Fruit fly (Drosophila melanogaster) whole organism, embryonic: ENCODE measurements around the gene CG2961.
A peak's percentile ranks its signal among the peaks of the same experiment; 100 is the strongest.

ENCODE experiments used
- Blimp-1 ChIP-seq: fragments of 200-800 bp; sonication (Bioruptor generic); optimal IDR thresholded peaks from 3 replicates; lab custom pipeline; 2018; ENCODE audit warnings: missing biosample characterization, missing genetic modification characterization, mild to moderate bottlenecking, moderate library complexity, missing genetic modification reagents
- CG1024 ChIP-seq: fragments of 200-800 bp; sonication (Bioruptor generic); IDR thresholded peaks from 2 replicates; pipeline ENCODE4 v1.3.6; 2022; ENCODE audit warnings: missing biosample characterization, missing genetic modification characterization
- CG10321 ChIP-seq: fragments of 200-800 bp; sonication (Bioruptor generic); IDR thresholded peaks from 2 replicates; pipeline ENCODE4 v1.3.6; 2022; ENCODE audit warnings: missing biosample characterization, missing genetic modification characterization
- CG10979 ChIP-seq: fragments of 200-800 bp; sonication (Bioruptor generic); optimal IDR thresholded peaks from 2 replicates; lab custom pipeline; 2018; ENCODE audit warnings: missing biosample characterization, mild to moderate bottlenecking, missing genetic modification characterization, moderate library complexity
- CG11085 ChIP-seq: fragments of 200-800 bp; sonication (Bioruptor generic); IDR thresholded peaks from 2 replicates; pipeline ENCODE4 v1.3.6; 2022; ENCODE audit warnings: missing biosample characterization, missing genetic modification characterization
- CG12659 ChIP-seq: fragments of 200-800 bp; sonication (Bioruptor generic); optimal IDR thresholded peaks from 3 replicates; lab custom pipeline; 2017; ENCODE audit warnings: mild to moderate bottlenecking, missing biosample characterization, missing genetic modification reagents, missing genetic modification characterization
- CG12942 ChIP-seq: fragments of 200-800 bp; sonication (Bioruptor generic); optimal IDR thresholded peaks from 3 replicates; lab custom pipeline; 2016; ENCODE audit warnings: missing biosample characterization, missing genetic modification characterization
- CG1529 ChIP-seq: fragments of 200-800 bp; sonication (Bioruptor generic); optimal IDR thresholded peaks from 3 replicates; lab custom pipeline; 2018; ENCODE audit warnings: missing biosample characterization, missing genetic modification characterization
- CG1602 ChIP-seq: fragments of 200-800 bp; sonication (Bioruptor generic); optimal IDR thresholded peaks from 3 replicates; lab custom pipeline; 2016; ENCODE audit warnings: missing biosample characterization, missing genetic modification characterization
- CG1603 ChIP-seq: fragments of 200-800 bp; sonication (Bioruptor generic); optimal IDR thresholded peaks from 2 replicates; lab custom pipeline; 2019; ENCODE audit warnings: missing biosample characterization, mild to moderate bottlenecking, missing genetic modification characterization, moderate library complexity
- CG17186 ChIP-seq: fragments of 200-800 bp; sonication (Bioruptor generic); optimal IDR thresholded peaks from 3 replicates; lab custom pipeline; 2017; ENCODE audit warnings: missing biosample characterization, missing genetic modification reagents, missing genetic modification characterization
- CG17328 ChIP-seq: fragments of 200-800 bp; sonication (Bioruptor generic); IDR thresholded peaks from 2 replicates; pipeline ENCODE4 v1.3.6; 2022; ENCODE audit warnings: missing biosample characterization, missing genetic modification characterization
- CG32772 ChIP-seq: fragments of 200-800 bp; sonication (Bioruptor generic); IDR thresholded peaks from 2 replicates; pipeline ENCODE4 v1.3.6; 2022; ENCODE audit warnings: missing biosample characterization, missing genetic modification characterization
- CG33213 ChIP-seq: fragments of 200-800 bp; sonication (Bioruptor generic); optimal IDR thresholded peaks from 3 replicates; lab custom pipeline; 2016; ENCODE audit warnings: missing biosample characterization, missing genetic modification characterization
- CG4707 ChIP-seq: fragments of 200-800 bp; sonication (Bioruptor generic); optimal IDR thresholded peaks from 2 replicates; lab custom pipeline; 2018; ENCODE audit warnings: missing biosample characterization, mild to moderate bottlenecking, missing genetic modification characterization, moderate library complexity
- CG8089 ChIP-seq: fragments of 200-800 bp; sonication (Bioruptor generic); optimal IDR thresholded peaks from 3 replicates; lab custom pipeline; 2016; ENCODE audit warnings: missing biosample characterization, missing genetic modification characterization
- Chrac-16 ChIP-seq: fragments of 200-800 bp; sonication (Bioruptor generic); optimal IDR thresholded peaks from 3 replicates; lab custom pipeline; 2016; ENCODE audit warnings: missing biosample characterization, missing genetic modification characterization
- Dad ChIP-seq: fragments of 200-800 bp; sonication (Bioruptor generic); optimal IDR thresholded peaks from 3 replicates; lab custom pipeline; 2016; ENCODE audit warnings: missing biosample characterization, missing genetic modification characterization
- Deaf1 ChIP-seq: fragments of 200-800 bp; optimal IDR thresholded peaks from 3 replicates; lab custom pipeline; 2019; ENCODE audit warnings: missing biosample characterization, mild to moderate bottlenecking, missing genetic modification characterization, moderate library complexity
- Dref ChIP-seq: fragments of 200-800 bp; sonication (Bioruptor generic); IDR thresholded peaks from 2 replicates; pipeline ENCODE4 v1.3.6; 2022; ENCODE audit warnings: missing biosample characterization, missing genetic modification characterization
- E2f2 ChIP-seq: fragments of 200-800 bp; sonication (Bioruptor generic); IDR thresholded peaks from 2 replicates; pipeline ENCODE4 v1.3.6; 2022; ENCODE audit warnings: missing biosample characterization, missing genetic modification characterization
- Elba2 ChIP-seq: fragments of 200-800 bp; sonication (Bioruptor generic); optimal IDR thresholded peaks from 3 replicates; lab custom pipeline; 2016; ENCODE audit warnings: missing biosample characterization, missing genetic modification characterization
- Fer2 ChIP-seq: fragments of 200-800 bp; sonication (Bioruptor generic); optimal IDR thresholded peaks from 2 replicates; lab custom pipeline; 2018; ENCODE audit warnings: missing biosample characterization, mild to moderate bottlenecking, missing genetic modification characterization, moderate library complexity
- Fer3 ChIP-seq: fragments of 200-800 bp; sonication (Bioruptor generic); optimal IDR thresholded peaks from 2 replicates; lab custom pipeline; 2018; ENCODE audit warnings: missing biosample characterization, mild to moderate bottlenecking, missing genetic modification characterization, moderate library complexity
- Gug ChIP-seq: fragments of 200-800 bp; sonication (Bioruptor generic); IDR thresholded peaks from 4 replicates; pipeline ENCODE4 v1.3.6; 2022; ENCODE audit warnings: missing biosample characterization, missing genetic modification characterization
- Kr ChIP-seq: fragments of 200-800 bp; sonication (Bioruptor generic); optimal IDR thresholded peaks from 2 replicates; lab custom pipeline; 2017; ENCODE audit warnings: missing biosample characterization, mild to moderate bottlenecking, missing genetic modification characterization
- Mrtf ChIP-seq: fragments of 200-800 bp; sonication (Bioruptor generic); IDR thresholded peaks from 3 replicates; pipeline ENCODE4 v1.3.6; 2022; ENCODE audit warnings: missing biosample characterization, missing genetic modification characterization
- Neu2 ChIP-seq: fragments of 200-800 bp; sonication (Bioruptor generic); optimal IDR thresholded peaks from 3 replicates; lab custom pipeline; 2016; ENCODE audit warnings: missing biosample characterization, missing genetic modification characterization, borderline replicate concordance
- Sox102F ChIP-seq: fragments of 200-800 bp; sonication (Bioruptor generic); optimal IDR thresholded peaks from 2 replicates; lab custom pipeline; 2018; ENCODE audit warnings: missing biosample characterization, mild to moderate bottlenecking, missing genetic modification characterization, moderate library complexity
- Tbp ChIP-seq: fragments of >200 bp; optimal IDR thresholded peaks from 2 replicates; lab custom pipeline; 2018; ENCODE audit warnings: missing biosample characterization, missing genetic modification characterization
- ac ChIP-seq: fragments of 200-800 bp; sonication (Bioruptor generic); optimal IDR thresholded peaks from 3 replicates; lab custom pipeline; 2017; ENCODE audit warnings: missing biosample characterization, mild to moderate bottlenecking, missing genetic modification characterization
- aop ChIP-seq: fragments of 200-800 bp; sonication (Bioruptor generic); IDR thresholded peaks from 2 replicates; pipeline ENCODE4 v1.3.6; 2022; ENCODE audit warnings: missing biosample characterization, missing genetic modification characterization
- ap ChIP-seq: fragments of 200-800 bp; sonication (Bioruptor generic); IDR thresholded peaks from 2 replicates; pipeline ENCODE4 v1.3.6; 2022; ENCODE audit warnings: missing biosample characterization, missing genetic modification characterization
- bigmax ChIP-seq: fragments of 200-800 bp; sonication (Bioruptor generic); optimal IDR thresholded peaks from 2 replicates; lab custom pipeline; 2018; ENCODE audit warnings: missing biosample characterization, mild to moderate bottlenecking, missing genetic modification characterization
- cas ChIP-seq: fragments of 200-800 bp; sonication (Bioruptor generic); IDR thresholded peaks from 2 replicates; pipeline ENCODE4 v1.3.6; 2022; ENCODE audit warnings: missing biosample characterization, missing genetic modification characterization
- gcm ChIP-seq: fragments of 200-800 bp; sonication (Bioruptor generic); optimal IDR thresholded peaks from 2 replicates; lab custom pipeline; 2019; ENCODE audit warnings: missing biosample characterization, mild to moderate bottlenecking, missing genetic modification characterization, moderate library complexity
- gsb-n ChIP-seq: fragments of 200-800 bp; sonication (Bioruptor generic); optimal IDR thresholded peaks from 3 replicates; lab custom pipeline; 2018; ENCODE audit warnings: missing biosample characterization, mild to moderate bottlenecking, missing genetic modification characterization
- ham ChIP-seq: fragments of 200-800 bp; sonication (Bioruptor generic); IDR thresholded peaks from 2 replicates; pipeline ENCODE4 v1.3.6; 2022; ENCODE audit warnings: missing biosample characterization, missing genetic modification characterization
- kay ChIP-seq: fragments of 200-800 bp; sonication (Bioruptor generic); optimal IDR thresholded peaks from 2 replicates; lab custom pipeline; 2016; ENCODE audit warnings: missing biosample characterization, missing genetic modification characterization
- knrl ChIP-seq: fragments of 200-800 bp; sonication (Bioruptor generic); IDR thresholded peaks from 3 replicates; pipeline ENCODE4 v1.3.6; 2022; ENCODE audit warnings: missing biosample characterization, missing genetic modification characterization; ENCODE audit not compliant: partially characterized antibody
- lab ChIP-seq: fragments of 200-800 bp; sonication (Bioruptor generic); optimal IDR thresholded peaks from 3 replicates; lab custom pipeline; 2017; ENCODE audit warnings: missing biosample characterization, missing genetic modification characterization, mild to moderate bottlenecking, moderate library complexity, missing genetic modification reagents
- maf-S ChIP-seq: fragments of 200-800 bp; sonication (Bioruptor generic); optimal IDR thresholded peaks from 2 replicates; lab custom pipeline; 2016; ENCODE audit warnings: missing biosample characterization, missing genetic modification characterization
- pita ChIP-seq: fragments of 200-800 bp; sonication (Bioruptor generic); optimal IDR thresholded peaks from 2 replicates; lab custom pipeline; 2017; ENCODE audit warnings: missing biosample characterization, mild to moderate bottlenecking, missing genetic modification characterization
- schlank ChIP-seq: fragments of 200-800 bp; sonication (Bioruptor generic); optimal IDR thresholded peaks from 2 replicates; lab custom pipeline; 2018; ENCODE audit warnings: missing biosample characterization, mild to moderate bottlenecking, missing genetic modification characterization
- tap ChIP-seq: fragments of 200-800 bp; optimal IDR thresholded peaks from 3 replicates; lab custom pipeline; 2019; ENCODE audit warnings: missing biosample characterization, mild to moderate bottlenecking, missing genetic modification characterization, moderate library complexity
- tio ChIP-seq: fragments of 200-800 bp; sonication (Bioruptor generic); optimal IDR thresholded peaks from 2 replicates; lab custom pipeline; 2017; ENCODE audit warnings: missing biosample characterization, missing genetic modification characterization, inconsistent platforms
- trh ChIP-seq: fragments of 200-800 bp; sonication (Bioruptor generic); optimal IDR thresholded peaks from 2 replicates; lab custom pipeline; 2016; ENCODE audit warnings: missing biosample characterization, missing genetic modification characterization
- tx ChIP-seq: fragments of 200-800 bp; sonication (Bioruptor generic); optimal IDR thresholded peaks from 2 replicates; lab custom pipeline; 2016; ENCODE audit warnings: missing biosample characterization, missing genetic modification characterization
- vfl ChIP-seq: fragments of 200-800 bp; sonication (Bioruptor generic); optimal IDR thresholded peaks from 2 replicates; lab custom pipeline; 2016; ENCODE audit warnings: missing biosample characterization, missing genetic modification characterization

CG2961 gene

DNA sequence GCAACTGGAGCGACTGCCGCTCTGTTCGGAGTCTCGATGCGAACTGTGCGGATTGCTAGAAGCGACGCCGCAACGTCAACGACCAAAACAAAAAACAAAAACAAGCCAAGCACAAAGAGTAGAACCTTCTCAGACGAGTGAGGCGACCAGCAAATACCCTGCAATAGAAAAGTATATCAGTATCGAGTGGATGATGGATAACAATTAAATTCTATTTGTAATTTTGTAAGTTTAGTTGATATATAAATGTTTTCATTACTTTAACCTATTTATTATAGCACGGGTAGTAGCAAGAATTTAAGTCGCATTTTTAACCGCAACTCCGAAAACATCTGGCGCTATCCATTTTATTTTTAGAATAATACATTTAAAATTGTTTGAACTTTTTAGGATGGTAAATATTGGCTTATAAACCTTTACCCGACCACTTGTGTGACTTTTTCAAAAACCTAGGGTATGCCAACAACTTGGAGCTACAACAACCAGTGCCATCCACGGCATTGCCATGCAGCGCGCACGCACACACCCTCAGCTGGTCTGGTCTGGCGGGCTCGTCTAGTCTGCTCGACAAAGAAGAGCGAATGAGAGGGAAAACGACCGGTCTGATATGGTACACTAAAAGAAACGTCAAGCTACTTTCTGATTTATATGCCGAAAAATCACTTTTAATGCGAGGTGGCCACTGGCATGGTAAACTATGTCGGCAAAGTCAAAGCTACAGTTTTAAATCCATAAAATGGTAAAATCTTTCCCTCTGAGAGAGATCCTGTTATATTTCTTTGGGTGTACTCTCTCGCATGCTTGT lies 32.5 kb upstream of the CG2961 start, which contains the start of gene CG12643 (continued):
- TF ChIP-seq Fer3 (tag; lab: Kevin White, UChicago) (peak; percentile 78), knrl (GFP tag; lab: Robert Waterston, UW) (no peak), Mrtf (GFP tag; lab: Robert Waterston, UW) (peak; percentile 89), CG12942 (GFP tag; lab: Kevin White, UChicago) (peak; percentile 89), vfl (GFP tag; lab: Kevin White, UChicago) (peak; percentile 75), CG33213 (peak; percentile 90), CG8089 (GFP tag; lab: Kevin White, UChicago) (peak; percentile 92), maf-S (GFP tag; lab: Kevin White, UChicago) (peak; percentile 89), Deaf1 (tag; lab: Kevin White, UChicago) (peak; percentile 63), Gug (GFP tag; lab: Robert Waterston, UW) (peak; percentile 90), Sox102F (GFP tag; lab: Kevin White, UChicago) (peak; percentile 95), Neu2 (GFP tag; lab: Kevin White, UChicago) (peak; percentile 78), CG17328 (GFP tag; lab: Robert Waterston, UW) (peak; percentile 96), tx (GFP tag; lab: Kevin White, UChicago) (peak; percentile 93), gcm (GFP tag; lab: Kevin White, UChicago) (peak; percentile 73), aop (GFP tag; lab: Robert Waterston, UW) (peak; percentile 68; the same call in 1 of the 2 replicates), ac (GFP tag; lab: Kevin White, UChicago) (no peak), trh (GFP tag; lab: Kevin White, UChicago) (peak; percentile 28), lab (GFP tag; lab: Kevin White, UChicago) (peak; percentile 94), tap (tag; lab: Kevin White, UChicago) (peak; percentile 78), Blimp-1 (GFP tag; lab: Kevin White, UChicago) (peak; percentile 91), Elba2 (GFP tag; lab: Kevin White, UChicago) (no peak), Fer2 (tag; lab: Kevin White, UChicago) (peak; percentile 3), CG1529 (GFP tag; lab: Kevin White, UChicago) (peak; percentile 75), Dad (peak; percentile 91), ap (GFP tag; lab: Robert Waterston, UW) (peak; percentile 90), ham (GFP tag; lab: Robert Waterston, UW) (peak; percentile 35), cas (GFP tag; lab: Robert Waterston, UW) (no peak), CG12659 (GFP tag; lab: Kevin White, UChicago) (peak; percentile 85), Kr (GFP tag; lab: Kevin White, UChicago) (no peak), CG1603 (tag; lab: Kevin White, UChicago) (peak; percentile 97), tio (GFP tag; lab: Kevin White, UChicago) (peak; percentile 83), Tbp (GFP tag; lab: Kevin White, UChicago) (no peak), CG1602 (peak; percentile 81), CG11085 (GFP tag; lab: Robert Waterston, UW) (peak; percentile 73), CG1024 (peak; percentile 89), E2f2 (GFP tag; lab: Robert Waterston, UW) (peak; percentile 74), gsb-n (tag; lab: Kevin White, UChicago) (peak; percentile 80), CG17186 (peak; percentile 84), CG32772 (GFP tag; lab: Robert Waterston, UW) (peak; percentile 94), schlank (peak; percentile 35), pita (GFP tag; lab: Kevin White, UChicago) (no peak), bigmax (GFP tag; lab: Kevin White, UChicago) (no peak), CG10979 (tag; lab: Kevin White, UChicago) (peak; percentile 84), Dref (peak; percentile 36; the same call in 1 of the 2 replicates), CG4707 (GFP tag; lab: Kevin White, UChicago) (peak; percentile 53), kay (GFP tag; lab: Kevin White, UChicago) (peak; percentile 84), Chrac-16 (GFP tag; lab: Kevin White, UChicago) (peak; percentile 86), CG10321 (GFP tag; lab: Robert Waterston, UW) (peak; percentile 43; the same call in 1 of the 2 replicates)
